Fruit fly (Drosophila melanogaster) whole organism: Measurements from ENCODE around the gene CG44325.

Experiments used
- CG8478 ChIP-seq: fragments of >200 bp; optimal IDR thresholded peaks from 2 replicates; lab custom pipeline; 2018; ENCODE audit warnings: inconsistent platforms
- pan ChIP-seq: fragments of >200 bp; optimal IDR thresholded peaks from 2 replicates; lab custom pipeline; 2017
- psq ChIP-seq: fragments of >200 bp; optimal IDR thresholded peaks from 2 replicates; lab custom pipeline; 2017
- usp ChIP-seq: fragments of >200 bp; optimal IDR thresholded peaks from 2 replicates; lab custom pipeline; 2017; ENCODE audit warnings: missing biosample characterization, missing genetic modification characterization, mixed read lengths

DNA sequence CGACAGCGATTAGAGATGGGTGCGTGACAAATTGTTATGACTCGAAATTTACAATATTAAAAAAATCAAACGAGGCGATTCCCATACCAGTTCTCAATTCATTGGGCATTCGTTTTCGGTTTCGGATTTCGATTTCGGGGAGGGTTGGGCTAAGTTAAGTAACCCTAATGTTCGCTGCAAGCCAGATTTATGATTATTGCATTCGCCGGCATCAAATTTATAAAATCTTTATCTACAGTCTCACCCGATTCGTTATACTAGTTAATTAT is 49.6 kb upstream of the CG44325 start:
- TF ChIP-seq CG8478 (lab: Kevin White, UChicago) (no peak), usp (GFP tag; lab: Kevin White, UChicago) (no peak), pan (lab: Kevin White, UChicago) (no peak), psq (lab: Kevin White, UChicago) (no peak)
